ENCODE assay signal across 1 fruit fly cellular context in the genomic region with DNA sequence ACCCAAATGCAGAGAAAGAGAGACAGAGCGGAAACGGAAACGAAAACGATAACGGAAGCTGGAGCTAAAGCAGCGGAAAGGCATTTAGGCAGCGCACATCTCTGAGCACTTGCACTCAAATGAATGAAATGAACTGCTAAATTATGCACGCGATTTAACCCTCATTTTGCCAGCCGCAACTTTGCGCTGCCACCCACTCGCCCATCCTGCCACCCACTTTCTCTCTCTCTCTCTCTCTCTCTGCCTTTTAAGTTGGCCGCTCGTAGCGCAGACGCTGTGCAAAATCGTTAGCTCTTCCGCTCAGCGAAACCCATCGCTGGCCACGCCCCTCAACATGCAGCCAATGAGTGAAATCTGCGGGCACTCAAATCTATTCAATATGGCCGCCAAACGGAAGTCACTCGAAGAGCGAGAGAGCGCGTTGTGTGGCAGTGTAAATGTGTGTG.
A peak's percentile ranks its signal among the peaks of the same experiment; 100 is the strongest.
TF ChIP-seq lines count a peak whose summit lies in the region.

No protein-coding gene starts in this region.

TF ChIP-seq in whole organism, embryonic, 481 proteins besides CTCF, POLR2A, EP300 and RAD21 (continued from another document):
- TF ChIP-seq wek (GFP tag; optimal IDR thresholded peaks at IDR 0.05; lab: Kevin White, UChicago) (peak; percentile 25), CG8478 (optimal IDR thresholded peaks at IDR 0.05; lab: Kevin White, UChicago) (no peak), mam (GFP tag; optimal IDR thresholded peaks at IDR 0.05; lab: Kevin White, UChicago) (no peak), Vsx1 (GFP tag; optimal IDR thresholded peaks at IDR 0.05; lab: Kevin White, UChicago) (no peak), sqz (GFP tag; optimal IDR thresholded peaks at IDR 0.05; lab: Kevin White, UChicago) (no peak), zfh1 (GFP tag; IDR thresholded peaks at IDR 0.05; lab: Robert Waterston, UW) (no peak), CG15011 (GFP tag; optimal IDR thresholded peaks at IDR 0.05; lab: Kevin White, UChicago) (peak; percentile 9), Fer1 (GFP tag; optimal IDR thresholded peaks at IDR 0.05; lab: Kevin White, UChicago) (no peak), CG1529 (GFP tag; optimal IDR thresholded peaks at IDR 0.05; lab: Kevin White, UChicago) (peak; percentile 29), CG4707 (GFP tag; optimal IDR thresholded peaks at IDR 0.05; lab: Kevin White, UChicago) (peak; percentile 42), odd (GFP tag; optimal IDR thresholded peaks at IDR 0.05; lab: Kevin White, UChicago) (peak; percentile 54), CG7839 (tag; optimal IDR thresholded peaks at IDR 0.05; lab: Kevin White, UChicago) (no peak), CG12071 (GFP tag; optimal IDR thresholded peaks at IDR 0.05; lab: Kevin White, UChicago) (peak; percentile 42)
